Fruit fly (Drosophila melanogaster) whole organism, pupa: ENCODE data around the gene bma.

Source experiments
- CG17806 ChIP-seq: fragments of 200-800 bp; sonication (Bioruptor generic); optimal IDR thresholded peaks from 2 replicates; lab custom pipeline; 2018; ENCODE audit warnings: missing biosample characterization, mild to moderate bottlenecking, missing genetic modification characterization, moderate library complexity
- CG32121 ChIP-seq: fragments of 200-800 bp; sonication (Bioruptor generic); IDR thresholded peaks from 2 replicates; pipeline ENCODE4 v1.3.6; 2022; ENCODE audit warnings: missing biosample characterization, missing genetic modification characterization
- CG4496 ChIP-seq: fragments of 200-800 bp; sonication (Bioruptor generic); IDR thresholded peaks from 3 replicates; pipeline ENCODE4 v1.3.6; 2022; ENCODE audit warnings: missing biosample characterization, missing genetic modification characterization
- CG8301 ChIP-seq: fragments of 200-800 bp; sonication (Bioruptor generic); optimal IDR thresholded peaks from 2 replicates; lab custom pipeline; 2018; ENCODE audit warnings: missing biosample characterization, mild to moderate bottlenecking, missing genetic modification characterization
- EcR ChIP-seq: fragments of 200-800 bp; sonication (Bioruptor generic); optimal IDR thresholded peaks from 3 replicates; lab custom pipeline; 2019; ENCODE audit warnings: missing biosample characterization, missing genetic modification characterization, mild to moderate bottlenecking, moderate library complexity, missing genetic modification reagents
- Pif1A ChIP-seq: fragments of 200-800 bp; sonication (Bioruptor generic); optimal IDR thresholded peaks from 3 replicates; lab custom pipeline; 2016; ENCODE audit warnings: missing biosample characterization, missing genetic modification characterization

DNA sequence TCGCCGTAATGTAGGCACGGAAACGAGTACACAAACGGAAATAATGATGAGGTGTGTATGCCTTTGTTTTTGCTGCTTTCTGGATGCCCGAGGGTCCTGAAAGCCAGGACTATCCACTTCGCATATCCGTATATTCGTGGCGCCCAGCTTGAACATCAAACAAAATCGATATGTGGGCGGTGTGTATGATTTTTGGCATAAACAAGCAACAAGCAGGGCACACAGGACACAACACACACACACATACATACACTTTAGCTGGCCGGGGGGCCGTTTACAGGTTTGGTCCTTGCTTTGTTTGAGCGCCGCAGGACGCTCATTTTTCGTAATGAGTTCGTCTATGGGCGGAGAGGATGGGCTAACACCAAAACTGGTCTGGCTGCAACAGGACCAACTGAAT lies 2.9 kb upstream of the bma start:
- TF ChIP-seq CG17806 (tag; lab: Kevin White, UChicago) (no peak), EcR (no peak), CG4496 (GFP tag; lab: Robert Waterston, UW) (no peak), Pif1A (GFP tag; lab: Kevin White, UChicago) (no peak), CG8301 (tag; lab: Kevin White, UChicago) (no peak), CG32121 (GFP tag; lab: Robert Waterston, UW) (no peak)
